Worm (Caenorhabditis elegans): ENCODE data around the gene lgg-2.

DNA sequence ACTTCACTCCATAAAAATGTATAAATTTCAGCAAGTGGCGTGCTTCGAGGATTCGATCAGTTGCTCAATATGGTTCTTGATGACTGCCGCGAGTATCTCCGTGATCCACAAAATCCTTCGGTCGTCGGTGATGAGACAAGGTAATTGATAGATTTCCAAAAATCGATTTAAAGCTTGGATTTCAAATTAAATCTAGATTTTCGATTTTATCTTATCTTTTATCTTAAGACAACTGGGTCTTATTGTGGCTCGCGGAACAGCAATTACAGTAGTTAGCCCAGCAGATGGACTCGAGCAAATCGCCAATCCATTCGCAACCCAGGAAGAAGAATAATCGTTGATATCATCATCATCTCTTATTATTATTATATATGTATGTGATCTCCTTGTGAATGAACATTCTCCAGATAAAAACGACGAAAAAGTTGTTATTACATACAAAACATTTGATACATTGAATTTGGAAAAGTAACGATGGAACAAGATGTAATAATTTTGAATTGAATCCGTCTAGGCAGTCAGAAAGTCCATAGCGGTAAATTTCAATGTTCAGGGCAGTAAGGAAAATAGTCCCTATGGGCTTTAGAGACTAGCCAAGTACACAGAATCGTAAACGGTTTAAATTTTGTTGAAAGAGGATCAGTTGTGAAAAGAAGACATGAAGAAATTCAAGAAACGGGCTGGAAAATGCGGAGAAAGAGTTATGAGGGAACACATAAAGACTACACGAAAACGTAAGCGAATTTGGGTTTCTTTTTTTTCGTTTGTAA lies 1.7 kb downstream of the lgg-2 start:
- TF ChIP-seq lin-32 (GFP tag; optimal IDR thresholded peaks at IDR 0.05), result no peak
- no peak for TF ChIP-seq lsy-2 (tag; optimal IDR thresholded peaks at IDR 0.05)
- TF ChIP-seq ceh-39 (tag; optimal IDR thresholded peaks at IDR 0.05), result no peak
- TF ChIP-seq M03D4.4 (tag; optimal IDR thresholded peaks at IDR 0.05), result no peak
- TF ChIP-seq mab-5 (tag; optimal IDR thresholded peaks at IDR 0.05), result no peak
- no peak for TF ChIP-seq pha-4 (tag; optimal IDR thresholded peaks at IDR 0.05)
- TF ChIP-seq unc-39 (tag; optimal IDR thresholded peaks at IDR 0.05), result no peak
- TF ChIP-seq nhr-237 (tag; optimal IDR thresholded peaks at IDR 0.05), result no peak
- no peak for TF ChIP-seq nhr-76 (tag; optimal IDR thresholded peaks at IDR 0.05)

All from whole organism, mixed stage, embryonic.